Worm (Caenorhabditis elegans): ENCODE results near the gene lin-46.

ce11 chrV:12943399-12943798 is 25.3 kb upstream of the lin-46 start:
- TF ChIP-seq D2030.7 (GFP tag; IDR thresholded peaks at IDR 0.05) (no peak), F39B2.1 (GFP tag; IDR thresholded peaks at IDR 0.05) (no peak), athp-1 (tag; optimal IDR thresholded peaks at IDR 0.05) (no peak), B0035.1 (tag; optimal IDR thresholded peaks at IDR 0.05) (no peak), ama-1 (optimal IDR thresholded peaks at IDR 0.05) (no peak), ama-1 (GFP tag; optimal IDR thresholded peaks at IDR 0.05) (no peak), ztf-28 (GFP tag; IDR thresholded peaks at IDR 0.05) (no peak), nhr-80 (tag; optimal IDR thresholded peaks at IDR 0.05) (no peak), hmg-1.2 (GFP tag; IDR thresholded peaks at IDR 0.05) (no peak), unc-130 (GFP tag; optimal IDR thresholded peaks at IDR 0.05) (no peak), bed-1 (GFP tag; IDR thresholded peaks at IDR 0.05) (no peak), ceh-27 (GFP tag; optimal IDR thresholded peaks at IDR 0.05) (no peak), lin-40 (tag; optimal IDR thresholded peaks at IDR 0.05) (no peak), lin-54 (GFP tag; optimal IDR thresholded peaks at IDR 0.05) (no peak)
